Worm (Caenorhabditis elegans) whole organism, midembryonic: ENCODE results near the gene lpl-1.
A peak's percentile ranks its signal among the peaks of the same experiment; 100 is the strongest.

Source experiments
- T22C8.4 ChIP-seq: fragments of 200-800 bp; sonication (Bioruptor generic); IDR thresholded peaks from 2 replicates; pipeline ENCODE4 v1.3.6; 2022; ENCODE audit warnings: missing genetic modification characterization, missing compliant biosample characterization
- cog-1 ChIP-seq: sonication (generic microtip); optimal IDR thresholded peaks from 2 replicates; lab custom pipeline; 2016; ENCODE audit warnings: missing genetic modification characterization, missing compliant biosample characterization
- flt-1 ChIP-seq: fragments of 200-800 bp; sonication (Bioruptor generic); IDR thresholded peaks from 2 replicates; pipeline ENCODE4 v1.3.6; 2022; ENCODE audit warnings: missing genetic modification characterization, missing compliant biosample characterization
- ztf-23 ChIP-seq: fragments of 200-800 bp; sonication (Bioruptor generic); IDR thresholded peaks from 2 replicates; pipeline ENCODE4 v1.3.6; 2022; ENCODE audit warnings: missing genetic modification reagents, missing genetic modification characterization, missing compliant biosample characterization
- ztf-29 ChIP-seq: fragments of 200-800 bp; sonication (Bioruptor generic); IDR thresholded peaks from 2 replicates; pipeline ENCODE4 v1.3.6; 2022; ENCODE audit warnings: missing genetic modification reagents, missing genetic modification characterization, missing compliant biosample characterization

- TF ChIP-seq ztf-23 (GFP tag; lab: Robert Waterston, UW) (0 out of 2 replicates have a peak, but pooled peaks have one; percentile 45), flt-1 (GFP tag; lab: Robert Waterston, UW) (0 out of 2 replicates have a peak, but pooled peaks have one; percentile 18), T22C8.4 (GFP tag; lab: Robert Waterston, UW) (peak; percentile 44; the same call in 1 of the 2 replicates), cog-1 (peak; percentile 58), ztf-29 (no peak)
These were observed 13.6 kb upstream of the lpl-1 start for ce11 chrIV:9107464-9107863.
